Worm (Caenorhabditis elegans) whole organism, young adult: ENCODE results near the gene clec-40.

Experiments
- B0019.2 ChIP-seq: fragments of 200-800 bp; sonication (Bioruptor generic); conservative IDR thresholded peaks from 2 replicates; pipeline ENCODE4 v1.3.6; 2022; ENCODE audit warnings: missing genetic modification reagents, missing genetic modification characterization, missing compliant biosample characterization
- C17E4.6 ChIP-seq: fragments of 200-800 bp; sonication (Bioruptor generic); IDR thresholded peaks from 2 replicates; pipeline ENCODE4 v1.3.6; 2022; ENCODE audit warnings: missing genetic modification reagents, missing genetic modification characterization, missing compliant biosample characterization
- F23B12.7 ChIP-seq: sonication (generic microtip); optimal IDR thresholded peaks from 2 replicates; lab custom pipeline; 2017; ENCODE audit warnings: missing genetic modification characterization, mild to moderate bottlenecking, missing compliant biosample characterization, antibody characterized with exemption, moderate library complexity; ENCODE audit not compliant: insufficient read depth
- F37B4.10 ChIP-seq: fragments of 200-800 bp; sonication (Bioruptor generic); IDR thresholded peaks from 2 replicates; pipeline ENCODE4 v1.3.6; 2022; ENCODE audit warnings: missing genetic modification characterization, missing compliant biosample characterization
- F49E8.2 ChIP-seq: sonication (generic microtip); optimal IDR thresholded peaks from 3 replicates; lab custom pipeline; 2017; ENCODE audit warnings: missing genetic modification characterization, mild to moderate bottlenecking, missing compliant biosample characterization, antibody characterized with exemption, moderate library complexity; ENCODE audit not compliant: insufficient read depth
- F57C9.4 ChIP-seq: sonication (generic microtip); optimal IDR thresholded peaks from 2 replicates; lab custom pipeline; 2017; ENCODE audit warnings: mild to moderate bottlenecking, missing genetic modification characterization, missing compliant biosample characterization
- ZK185.1 ChIP-seq: sonication (generic microtip); optimal IDR thresholded peaks from 2 replicates; lab custom pipeline; 2016; ENCODE audit warnings: mild to moderate bottlenecking, missing genetic modification characterization, missing compliant biosample characterization; ENCODE audit not compliant: poor library complexity, severe bottlenecking
- aptf-2 ChIP-seq: fragments of 200-800 bp; sonication (Bioruptor generic); conservative IDR thresholded peaks from 2 replicates; pipeline ENCODE4 v1.3.6; 2022; ENCODE audit warnings: missing genetic modification reagents, missing genetic modification characterization, missing compliant biosample characterization
- attf-3 ChIP-seq: fragments of 200-800 bp; sonication (Bioruptor generic); conservative IDR thresholded peaks from 2 replicates; pipeline ENCODE4 v1.3.6; 2022; ENCODE audit warnings: missing genetic modification reagents, missing genetic modification characterization, missing compliant biosample characterization
- bed-1 ChIP-seq: fragments of 200-800 bp; sonication (Bioruptor generic); IDR thresholded peaks from 2 replicates; pipeline ENCODE4 v1.3.6; 2022; ENCODE audit warnings: missing genetic modification reagents, missing genetic modification characterization, missing compliant biosample characterization
- ccch-3 ChIP-seq: fragments of 200-800 bp; sonication (Bioruptor generic); optimal IDR thresholded peaks from 2 replicates; lab custom pipeline; 2018; ENCODE audit warnings: mild to moderate bottlenecking, missing genetic modification characterization, missing compliant biosample characterization
- cebp-1 ChIP-seq, 2 experiments: fragments of 200-800 bp in 1 of 2; sonication (Bioruptor generic) in 1 of 2; sonication (generic microtip) in 1 of 2; IDR thresholded peaks in 1 of 2; optimal IDR thresholded peaks in 1 of 2; 2 replicates each; pipeline versions ENCODE4 v1.3.6 to Lab custom; 2017 to 2022; ENCODE audit warnings: missing compliant biosample characterization in 2 of 2, missing genetic modification characterization in 2 of 2, mild to moderate bottlenecking in 1 of 2, missing genetic modification reagents in 1 of 2, moderate library complexity in 1 of 2
- ceh-27 ChIP-seq: fragments of 200-800 bp; sonication (Bioruptor generic); optimal IDR thresholded peaks from 2 replicates; lab custom pipeline; 2018; ENCODE audit warnings: mild to moderate bottlenecking, missing genetic modification characterization, moderate library complexity, missing compliant biosample characterization
- ceh-40 ChIP-seq: fragments of 200-800 bp; sonication (Bioruptor generic); IDR thresholded peaks from 2 replicates; pipeline ENCODE4 v1.3.6; 2022; ENCODE audit warnings: missing genetic modification characterization, missing compliant biosample characterization
- ceh-58 ChIP-seq: fragments of 200-800 bp; sonication (Bioruptor generic); IDR thresholded peaks from 2 replicates; pipeline ENCODE4 v1.3.6; 2022; ENCODE audit warnings: missing genetic modification characterization, missing compliant biosample characterization
- dpl-1 ChIP-seq: fragments of 150-350 bp; optimal IDR thresholded peaks from 2 replicates; lab custom pipeline; 2014; ENCODE audit warnings: missing biosample characterization, missing genetic modification reagents, missing genetic modification characterization
- hlh-12 ChIP-seq: sonication (generic microtip); optimal IDR thresholded peaks from 2 replicates; lab custom pipeline; 2016; ENCODE audit warnings: missing genetic modification characterization, missing compliant biosample characterization
- hlh-26 ChIP-seq: fragments of 200-800 bp; sonication (Bioruptor generic); conservative IDR thresholded peaks from 2 replicates; pipeline ENCODE4 v1.3.6; 2022; ENCODE audit warnings: missing genetic modification reagents, missing genetic modification characterization, missing compliant biosample characterization
- hrde-1 ChIP-seq: sonication (generic microtip); optimal IDR thresholded peaks from 2 replicates; lab custom pipeline; 2016; ENCODE audit warnings: missing genetic modification characterization, mild to moderate bottlenecking, missing compliant biosample characterization, moderate library complexity, missing genotype, missing genetic modification reagents, borderline replicate concordance
- hsf-1 ChIP-seq: fragments of 200-800 bp; sonication (Bioruptor generic); IDR thresholded peaks from 2 replicates; pipeline ENCODE4 v1.3.6; 2022; ENCODE audit warnings: missing genetic modification reagents, missing genetic modification characterization, missing compliant biosample characterization
- lin-40 ChIP-seq: sonication (generic microtip); optimal IDR thresholded peaks from 2 replicates; lab custom pipeline; 2016; ENCODE audit warnings: missing genetic modification characterization, mild to moderate bottlenecking, missing compliant biosample characterization, missing genotype, missing genetic modification reagents
- madf-6 ChIP-seq: fragments of 200-800 bp; sonication (Bioruptor generic); IDR thresholded peaks from 2 replicates; pipeline ENCODE4 v1.3.6; 2022; ENCODE audit warnings: missing genetic modification reagents, missing genetic modification characterization, missing compliant biosample characterization
- mxl-1 ChIP-seq: sonication (generic microtip); optimal IDR thresholded peaks from 2 replicates; lab custom pipeline; 2016; ENCODE audit warnings: missing genetic modification characterization, missing compliant biosample characterization
- nfya-2 ChIP-seq: fragments of 200-800 bp; sonication (Bioruptor generic); IDR thresholded peaks from 2 replicates; pipeline ENCODE4 v1.3.6; 2022; ENCODE audit warnings: missing genetic modification reagents, missing genetic modification characterization, missing compliant biosample characterization
- pha-4 ChIP-seq: fragments of 150-350 bp; sonication (generic microtip); optimal IDR thresholded peaks from 2 replicates; lab custom pipeline; 2014; ENCODE audit warnings: missing biosample characterization, missing genetic modification reagents, missing genetic modification characterization
- repo-1 ChIP-seq: sonication (generic microtip); optimal IDR thresholded peaks from 2 replicates; lab custom pipeline; 2017; ENCODE audit warnings: mild to moderate bottlenecking, missing genetic modification characterization, missing compliant biosample characterization
- sea-2 ChIP-seq: fragments of 200-800 bp; sonication (Bioruptor generic); IDR thresholded peaks from 2 replicates; pipeline ENCODE4 v1.3.6; 2022; ENCODE audit warnings: missing genetic modification characterization, missing compliant biosample characterization
- sptf-2 ChIP-seq: fragments of 200-800 bp; sonication (Bioruptor generic); optimal IDR thresholded peaks from 2 replicates; lab custom pipeline; 2018; ENCODE audit warnings: mild to moderate bottlenecking, missing genetic modification characterization, missing compliant biosample characterization
- xnd-1 ChIP-seq: sonication (generic microtip); optimal IDR thresholded peaks from 2 replicates; lab custom pipeline; 2016; ENCODE audit warnings: missing genotype, missing genetic modification reagents, missing genetic modification characterization, missing compliant biosample characterization
- zim-3 ChIP-seq: sonication (generic microtip); optimal IDR thresholded peaks from 2 replicates; lab custom pipeline; 2017; ENCODE audit warnings: mild to moderate bottlenecking, missing genetic modification characterization, moderate library complexity, missing compliant biosample characterization

clec-40 gene

ce11 chrV:16877081-16877480 is 36.2 kb upstream of the clec-40 start:
- peak; percentile 92 for TF ChIP-seq hsf-1 (GFP tag; lab: Robert Waterston, UW)

- TF ChIP-seq mxl-1 (tag; lab: Kevin White, UChicago): no peak
- no peak for TF ChIP-seq ccch-3 (GFP tag; lab: Kevin White, UChicago)
- TF ChIP-seq hlh-12 (tag; lab: Kevin White, UChicago): no peak
- no peak for TF ChIP-seq ceh-27
- no peak for TF ChIP-seq madf-6
- TF ChIP-seq F23B12.7 (tag; lab: Kevin White, UChicago): no peak
- TF ChIP-seq zim-3 (tag; lab: Kevin White, UChicago): no peak
- no peak for TF ChIP-seq sea-2 (GFP tag; lab: Robert Waterston, UW)
- no peak for TF ChIP-seq F37B4.10 (GFP tag; lab: Robert Waterston, UW)
- TF ChIP-seq F57C9.4 (tag; lab: Kevin White, UChicago): no peak
- TF ChIP-seq, all 124 proteins: peak for 0
These were observed 34.1 kb upstream of the clec-40 start, which contains the start of gene F49A5.10 for ce11 chrV:16874966-16875365. Gene F49A5.10, plus strand, starts transcription at chrV:16875266.

- TF ChIP-seq sptf-2 (GFP tag; lab: Kevin White, UChicago) (no peak), F49E8.2 (tag; lab: Kevin White, UChicago) (no peak), B0019.2 (GFP tag; lab: Robert Waterston, UW) (no peak)
These were observed 32.8 kb upstream of the clec-40 start, which contains the start of gene srw-23 for ce11 chrV:16873642-16874041. Gene srw-23, plus strand, starts transcription at chrV:16873942.

ce11 chrV:16871387-16871786 is 30.5 kb upstream of the clec-40 start, which contains the start of gene thn-4:
Gene thn-4, minus strand, starts transcription at chrV:16871487.
- TF ChIP-seq xnd-1 (tag; lab: Kevin White, UChicago) (no peak), hlh-26 (no peak), cebp-1 (GFP tag; IDR thresholded peaks at IDR 0.05; lab: Robert Waterston, UW) (no peak), cebp-1 (tag; optimal IDR thresholded peaks at IDR 0.05; lab: Kevin White, UChicago) (no peak), nfya-2 (no peak), ZK185.1 (tag; lab: Kevin White, UChicago) (no peak), dpl-1 (GFP tag; lab: Kevin White, UChicago) (no peak), ceh-40 (GFP tag; lab: Robert Waterston, UW) (no peak), C17E4.6 (GFP tag; lab: Robert Waterston, UW) (no peak), hrde-1 (tag; lab: Kevin White, UChicago) (no peak), ceh-58 (no peak)

DNA sequence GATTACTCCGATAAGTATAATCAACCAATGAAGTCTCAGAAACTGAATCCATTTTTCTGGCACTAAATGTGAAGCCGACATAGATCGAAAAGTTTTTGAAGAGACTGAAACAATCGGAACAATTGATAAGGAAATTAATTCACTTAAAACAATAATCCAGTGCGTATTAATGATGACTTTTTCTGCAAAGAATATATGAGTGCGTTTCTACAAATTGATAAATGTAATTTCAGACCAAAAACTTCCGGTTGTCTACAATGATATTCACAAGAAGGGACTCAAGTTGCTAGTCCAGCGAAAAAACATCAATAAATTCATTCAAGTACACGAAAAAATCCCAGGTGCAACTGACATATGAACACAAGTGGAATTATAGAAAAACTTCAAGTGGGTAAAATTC is 28.9 kb upstream of the clec-40 start, which contains the start of gene clec-33:
Gene clec-33, minus strand, starts transcription at position 101 of the 400 bp plus-strand sequence.
- TF ChIP-seq bed-1 (no peak), pha-4 (tag; lab: Kevin White, UChicago) (no peak)

- TF ChIP-seq F37B4.10 (GFP tag; lab: Robert Waterston, UW) (no peak), attf-3 (GFP tag; lab: Robert Waterston, UW) (no peak)
These were observed 24.5 kb upstream of the clec-40 start, which contains the start of gene clec-28 for ce11 chrV:16865404-16865803. Gene clec-28, plus strand, starts transcription at chrV:16865704.

- TF ChIP-seq xnd-1 (tag; lab: Kevin White, UChicago) (no peak), repo-1 (no peak), aptf-2 (GFP tag; lab: Robert Waterston, UW) (no peak), lin-40 (no peak)
These were observed 20.9 kb upstream of the clec-40 start, which contains the start of the genes clec-32 and clec-24 for ce11 chrV:16861719-16862118. Gene clec-32, minus strand, starts transcription at chrV:16861819. Gene clec-24, plus strand, starts transcription at chrV:16862012.
